Worm (Caenorhabditis elegans) whole organism, L1 larva: ENCODE measurements around the gene tac-1.

Experiments used
- C16A3.4 ChIP-seq: fragments of 150-350 bp; optimal IDR thresholded peaks from 2 replicates; lab custom pipeline; 2014; ENCODE audit warnings: missing biosample characterization, missing genetic modification characterization
- C34B4.2 ChIP-seq: sonication (generic microtip); optimal IDR thresholded peaks from 2 replicates; lab custom pipeline; 2017; ENCODE audit warnings: mild to moderate bottlenecking, missing genetic modification characterization, missing compliant biosample characterization
- F16B12.6 ChIP-seq: fragments of 150-350 bp; optimal IDR thresholded peaks from 2 replicates; lab custom pipeline; 2014; ENCODE audit warnings: missing biosample characterization, missing genetic modification characterization
- aha-1 ChIP-seq: fragments of 150-350 bp; optimal IDR thresholded peaks from 2 replicates; lab custom pipeline; 2014; ENCODE audit warnings: missing biosample characterization, missing genetic modification characterization
- alr-1 ChIP-seq: fragments of 200-800 bp; sonication (Bioruptor generic); optimal IDR thresholded peaks from 2 replicates; lab custom pipeline; 2018; ENCODE audit warnings: borderline replicate concordance, mild to moderate bottlenecking, missing genetic modification characterization, missing compliant biosample characterization
- ama-1 ChIP-seq: fragments of 150-350 bp; optimal IDR thresholded peaks from 2 replicates; lab custom pipeline; 2014
- blmp-1 ChIP-seq: fragments of 150-350 bp; optimal IDR thresholded peaks from 2 replicates; lab custom pipeline; 2014; ENCODE audit warnings: missing biosample characterization, missing genetic modification characterization
- ceh-63 ChIP-seq: fragments of 200-800 bp; sonication (Bioruptor generic); optimal IDR thresholded peaks from 2 replicates; lab custom pipeline; 2018; ENCODE audit warnings: mild to moderate bottlenecking, missing genetic modification characterization, missing compliant biosample characterization
- ceh-82 ChIP-seq, 3 experiments: fragments of 150-350 bp in 1 of 3; sonication (generic microtip) in 2 of 3; optimal IDR thresholded peaks; 2 replicates each; lab custom pipeline; 2014 to 2017; ENCODE audit warnings: missing biosample characterization in 3 of 3, missing genetic modification characterization in 3 of 3
- ceh-88 ChIP-seq: fragments of 200-800 bp; sonication (Bioruptor generic); IDR thresholded peaks from 2 replicates; pipeline ENCODE4 v1.3.6; 2022; ENCODE audit warnings: missing genetic modification characterization, missing compliant biosample characterization
- dpl-1 ChIP-seq, 3 experiments: fragments of 150-350 bp in 2 of 3; sonication (generic microtip) in 1 of 3; optimal IDR thresholded peaks; 2 replicates each; lab custom pipeline; 2014 to 2017; ENCODE audit warnings: missing biosample characterization in 3 of 3, missing genetic modification characterization in 3 of 3, missing genetic modification reagents in 3 of 3
- dsc-1 ChIP-seq: sonication (generic microtip); optimal IDR thresholded peaks from 2 replicates; lab custom pipeline; 2016; ENCODE audit warnings: mild to moderate bottlenecking, missing genetic modification characterization, missing compliant biosample characterization
- efl-1 ChIP-seq, 4 experiments: fragments of 150-350 bp; optimal IDR thresholded peaks in 3 of 4; peaks in 1 of 4; 1 replicate in 1 of 4; 2 replicates in 3 of 4; lab custom pipeline; 2014; ENCODE audit warnings: missing biosample characterization in 2 of 4, missing genetic modification characterization in 2 of 4, missing genetic modification reagents in 2 of 4
- egl-13 ChIP-seq: sonication (generic microtip); optimal IDR thresholded peaks from 2 replicates; lab custom pipeline; 2016; ENCODE audit warnings: missing genotype, missing genetic modification reagents, missing genetic modification characterization, missing compliant biosample characterization
- egl-27 ChIP-seq, 2 experiments: fragments of 150-350 bp in 1 of 2; sonication (generic microtip); optimal IDR thresholded peaks; 3 replicates each; lab custom pipeline; 2017 to 2018; ENCODE audit warnings: missing biosample characterization in 2 of 2, missing genetic modification characterization in 2 of 2, missing genetic modification reagents in 2 of 2
- fkh-4 ChIP-seq: sonication (generic microtip); optimal IDR thresholded peaks from 2 replicates; lab custom pipeline; 2016; ENCODE audit warnings: missing compliant biosample characterization, missing genetic modification characterization, borderline replicate concordance
- grh-1 ChIP-seq: fragments of 200-800 bp; sonication (Bioruptor generic); IDR thresholded peaks from 2 replicates; pipeline ENCODE4 v1.3.6; 2022; ENCODE audit warnings: missing genetic modification reagents, missing genetic modification characterization, missing compliant biosample characterization
- hlh-17 ChIP-seq: fragments of 200-800 bp; sonication (Bioruptor generic); optimal IDR thresholded peaks from 2 replicates; lab custom pipeline; 2018; ENCODE audit warnings: missing genetic modification characterization, mild to moderate bottlenecking, missing compliant biosample characterization, moderate library complexity, borderline replicate concordance
- isw-1 ChIP-seq: fragments of 200-800 bp; sonication (Bioruptor generic); IDR thresholded peaks from 2 replicates; pipeline ENCODE4 v1.3.6; 2022; ENCODE audit warnings: missing genetic modification characterization, missing compliant biosample characterization
- lin-35 ChIP-seq, 2 experiments: fragments of 150-350 bp; optimal IDR thresholded peaks; 2 replicates each; lab custom pipeline; 2014; ENCODE audit warnings: missing biosample characterization in 2 of 2, missing genetic modification characterization in 2 of 2, missing genetic modification reagents in 2 of 2
- lir-3 ChIP-seq: sonication (generic microtip); optimal IDR thresholded peaks from 2 replicates; lab custom pipeline; 2016; ENCODE audit warnings: mild to moderate bottlenecking, missing genetic modification characterization, moderate library complexity, missing compliant biosample characterization; ENCODE audit not compliant: poor library complexity
- mdl-1 ChIP-seq, 2 experiments: fragments of 150-350 bp; optimal IDR thresholded peaks; 2 replicates each; lab custom pipeline; 2014 to 2017; ENCODE audit warnings: missing biosample characterization in 2 of 2, missing genetic modification characterization in 2 of 2, inconsistent platforms in 1 of 2
- mep-1 ChIP-seq: fragments of 150-350 bp; optimal IDR thresholded peaks from 2 replicates; lab custom pipeline; 2014; ENCODE audit warnings: missing biosample characterization, missing genetic modification characterization
- nhr-11 ChIP-seq: fragments of 150-350 bp; optimal IDR thresholded peaks from 2 replicates; lab custom pipeline; 2014; ENCODE audit warnings: missing biosample characterization, missing genetic modification characterization
- nhr-19 ChIP-seq: fragments of 200-800 bp; sonication (Bioruptor generic); conservative IDR thresholded peaks from 2 replicates; pipeline ENCODE4 v1.3.6; 2022; ENCODE audit warnings: missing genetic modification characterization, missing compliant biosample characterization
- nhr-20 ChIP-seq: sonication (generic microtip); optimal IDR thresholded peaks from 2 replicates; lab custom pipeline; 2016; ENCODE audit warnings: mild to moderate bottlenecking, missing genetic modification characterization, missing compliant biosample characterization
- nhr-237 ChIP-seq: fragments of 150-350 bp; optimal IDR thresholded peaks from 2 replicates; lab custom pipeline; 2014; ENCODE audit warnings: missing biosample characterization, missing genetic modification characterization
- nhr-47 ChIP-seq: sonication (generic microtip); optimal IDR thresholded peaks from 2 replicates; lab custom pipeline; 2016; ENCODE audit warnings: mild to moderate bottlenecking, missing genetic modification characterization, moderate library complexity, missing compliant biosample characterization
- nhr-71 ChIP-seq: sonication (generic microtip); optimal IDR thresholded peaks from 2 replicates; lab custom pipeline; 2016; ENCODE audit warnings: mild to moderate bottlenecking, missing genetic modification characterization, moderate library complexity, missing compliant biosample characterization
- nhr-76 ChIP-seq: sonication (generic microtip); optimal IDR thresholded peaks from 2 replicates; lab custom pipeline; 2017; ENCODE audit warnings: missing biosample characterization, missing genetic modification characterization
- nhr-77 ChIP-seq: fragments of 150-350 bp; optimal IDR thresholded peaks from 2 replicates; lab custom pipeline; 2014; ENCODE audit warnings: missing biosample characterization, missing genetic modification characterization
- nhr-84 ChIP-seq: sonication (generic microtip); optimal IDR thresholded peaks from 2 replicates; lab custom pipeline; 2017; ENCODE audit warnings: missing biosample characterization, missing genetic modification characterization
- nhr-90 ChIP-seq: sonication (generic microtip); optimal IDR thresholded peaks from 2 replicates; lab custom pipeline; 2016; ENCODE audit warnings: mild to moderate bottlenecking, missing genetic modification characterization, missing compliant biosample characterization; ENCODE audit not compliant: poor library complexity
- pax-3 ChIP-seq: fragments of 200-800 bp; sonication (Bioruptor generic); optimal IDR thresholded peaks from 2 replicates; lab custom pipeline; 2018; ENCODE audit warnings: mild to moderate bottlenecking, missing genetic modification characterization, moderate library complexity, missing compliant biosample characterization
- pqm-1 ChIP-seq: sonication (generic microtip); optimal IDR thresholded peaks from 3 replicates; lab custom pipeline; 2017; ENCODE audit warnings: missing biosample characterization, missing genetic modification characterization
- skn-1 ChIP-seq: fragments of 150-350 bp; optimal IDR thresholded peaks from 2 replicates; lab custom pipeline; 2014; ENCODE audit warnings: missing biosample characterization, missing genetic modification characterization
- snpc-4 ChIP-seq: fragments of 150-350 bp; optimal IDR thresholded peaks from 2 replicates; lab custom pipeline; 2014; ENCODE audit warnings: missing biosample characterization, missing genetic modification characterization
- snu-23 ChIP-seq: sonication (generic microtip); optimal IDR thresholded peaks from 2 replicates; lab custom pipeline; 2016; ENCODE audit warnings: missing genetic modification characterization, missing compliant biosample characterization
- sup-37 ChIP-seq: fragments of 200-800 bp; sonication (Bioruptor generic); optimal IDR thresholded peaks from 2 replicates; lab custom pipeline; 2018; ENCODE audit warnings: mild to moderate bottlenecking, missing genetic modification characterization, missing compliant biosample characterization
- swsn-7 ChIP-seq: sonication (generic microtip); optimal IDR thresholded peaks from 2 replicates; lab custom pipeline; 2016; ENCODE audit warnings: missing genetic modification characterization, missing compliant biosample characterization
- tbx-2 ChIP-seq: sonication (generic microtip); optimal IDR thresholded peaks from 2 replicates; lab custom pipeline; 2016; ENCODE audit warnings: missing genetic modification characterization, missing compliant biosample characterization
- tlp-1 ChIP-seq: fragments of 150-350 bp; optimal IDR thresholded peaks from 2 replicates; lab custom pipeline; 2014; ENCODE audit warnings: missing biosample characterization, missing genetic modification characterization
- unc-130 ChIP-seq: fragments of 150-350 bp; optimal IDR thresholded peaks from 2 replicates; lab custom pipeline; 2017; ENCODE audit warnings: missing biosample characterization, missing genetic modification characterization, inconsistent platforms
- unc-30 ChIP-seq: sonication (generic microtip); optimal IDR thresholded peaks from 2 replicates; lab custom pipeline; 2017; ENCODE audit warnings: missing biosample characterization, missing genetic modification characterization
- unc-62 ChIP-seq: fragments of 150-350 bp; optimal IDR thresholded peaks from 2 replicates; lab custom pipeline; 2014; ENCODE audit warnings: missing biosample characterization, missing genetic modification reagents, missing genetic modification characterization
- unc-86 ChIP-seq: sonication (generic microtip); optimal IDR thresholded peaks from 2 replicates; lab custom pipeline; 2016; ENCODE audit warnings: missing genetic modification characterization, missing compliant biosample characterization
- vab-15 ChIP-seq: sonication (generic microtip); optimal IDR thresholded peaks from 2 replicates; lab custom pipeline; 2017; ENCODE audit warnings: missing genotype, mild to moderate bottlenecking, missing genetic modification characterization, missing compliant biosample characterization
- ztf-11 ChIP-seq, 2 experiments: sonication (generic microtip); optimal IDR thresholded peaks; 2 replicates each; lab custom pipeline; 2016 to 2017; ENCODE audit warnings: missing genetic modification characterization in 2 of 2, missing biosample characterization in 1 of 2, missing compliant biosample characterization in 1 of 2

Gene tac-1

DNA sequence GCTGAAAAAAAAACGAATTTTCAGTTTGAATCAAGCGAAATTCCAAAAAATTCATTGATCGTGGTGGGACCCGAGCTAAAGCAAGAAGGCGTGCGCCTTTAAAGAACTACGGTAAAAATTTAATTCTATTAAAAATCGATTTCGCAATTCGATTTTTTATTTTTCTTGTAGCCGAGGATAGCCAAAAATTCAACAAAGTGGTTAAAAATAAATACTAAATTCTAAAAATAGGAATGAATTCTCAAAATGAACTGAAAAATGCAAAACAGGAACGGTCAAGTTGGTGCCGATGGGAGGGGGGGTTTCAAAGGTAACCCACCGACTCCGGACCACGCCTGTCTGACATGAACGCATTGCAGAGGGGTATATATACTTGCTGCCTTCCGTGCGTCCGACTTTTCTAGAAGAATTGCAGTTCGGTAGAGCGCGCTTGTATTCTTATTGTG lies 47.4 kb upstream of the tac-1 start (continued):
- peak; percentile 22 for TF ChIP-seq unc-86
- no peak for TF ChIP-seq mdl-1 (tag; optimal IDR thresholded peaks at IDR 0.05; lab: Kevin White, UChicago)
- no peak for TF ChIP-seq grh-1 (GFP tag; lab: Robert Waterston, UW)
- TF ChIP-seq nhr-47: peak; percentile 59

DNA sequence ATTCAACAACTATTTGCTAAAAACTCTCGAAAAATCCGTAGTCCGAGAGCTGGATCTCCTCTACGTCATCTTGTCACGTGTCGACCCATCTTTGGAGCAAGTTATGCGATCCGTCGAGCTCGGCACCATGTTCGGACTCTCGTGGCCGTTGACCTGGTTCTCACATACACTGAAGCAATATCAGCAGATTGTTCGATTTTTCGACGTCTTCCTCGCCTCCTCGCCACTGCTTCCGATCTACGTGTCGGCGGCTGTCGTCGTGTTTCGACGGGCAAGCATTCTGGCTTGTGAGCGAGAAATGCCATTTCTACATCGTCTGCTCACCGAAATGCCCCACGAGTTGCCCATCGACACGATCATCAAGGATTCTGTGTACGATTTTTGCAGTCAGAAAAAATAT lies 45.7 kb upstream of the tac-1 start:
- TF ChIP-seq tbx-2 (tag; lab: Kevin White, UChicago) (no peak), tlp-1 (no peak), alr-1 (tag; lab: Kevin White, UChicago) (no peak), efl-1 (optimal IDR thresholded peaks at IDR 0.05; lab: Kevin White, UChicago) (no peak), efl-1 (GFP tag; optimal IDR thresholded peaks at IDR 0.05 in 1 of 2; lab: Kevin White, UChicago) (no peak), nhr-11 (tag; lab: Kevin White, UChicago) (no peak), pqm-1 (tag; lab: Kevin White, UChicago) (no peak), pax-3 (no peak), nhr-84 (no peak), unc-62 (GFP tag; lab: Kevin White, UChicago) (no peak), dpl-1 (GFP tag; optimal IDR thresholded peaks at IDR 0.05; lab: Kevin White, UChicago) (no peak), egl-27 (tag; optimal IDR thresholded peaks at IDR 0.05; lab: Kevin White, UChicago) (no peak), C34B4.2 (tag; lab: Kevin White, UChicago) (no peak), fkh-4 (tag; lab: Kevin White, UChicago) (no peak), egl-13 (no peak), snpc-4 (tag; lab: Kevin White, UChicago) (no peak), unc-130 (tag; lab: Kevin White, UChicago) (no peak), nhr-19 (GFP tag; lab: Robert Waterston, UW) (no peak)

DNA sequence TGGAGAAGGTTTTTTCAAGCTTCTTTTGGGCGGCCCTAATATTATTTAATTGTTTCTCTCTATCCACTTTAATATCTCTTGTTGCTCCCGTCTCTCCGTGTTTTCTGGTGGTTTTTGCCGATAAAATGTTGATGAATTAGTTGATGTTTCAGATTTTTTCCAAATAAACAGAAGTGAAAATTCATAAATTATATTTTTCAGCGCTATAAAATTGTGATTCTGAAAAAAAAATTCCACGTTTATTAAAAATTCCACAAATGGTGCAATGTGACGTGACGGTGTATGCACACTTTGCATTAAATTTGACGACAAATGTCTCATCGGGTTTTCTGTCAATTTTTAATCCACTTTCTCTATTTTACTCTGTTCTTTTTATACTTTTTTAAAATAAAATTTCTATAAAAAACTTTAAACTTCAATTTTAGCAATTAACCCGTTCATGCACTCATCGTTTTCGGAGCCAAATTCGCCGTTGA lies 44.4 kb upstream of the tac-1 start, which contains the start of gene tbc-20:
tbc-20 (plus strand) TSS at position 426 of the 476 bp plus-strand sequence.
- peak; percentile 44 for TF ChIP-seq nhr-71 (tag; lab: Kevin White, UChicago)
- TF ChIP-seq skn-1 (tag; lab: Kevin White, UChicago): no peak
- no peak for TF ChIP-seq aha-1 (tag; lab: Kevin White, UChicago)
- no peak for TF ChIP-seq nhr-90 (tag; lab: Kevin White, UChicago)
- peak; percentile 22 for TF ChIP-seq lir-3
- TF ChIP-seq nhr-20 (tag; lab: Kevin White, UChicago): peak; percentile 10
- TF ChIP-seq ceh-63: no peak
- TF ChIP-seq nhr-237 (tag; lab: Kevin White, UChicago): no peak
- TF ChIP-seq ama-1 (lab: Kevin White, UChicago): peak; percentile 8
- no peak for TF ChIP-seq pqm-1 (tag; lab: Kevin White, UChicago)
- TF ChIP-seq egl-13: no peak
- TF ChIP-seq mep-1 (tag; lab: Kevin White, UChicago): peak; percentile 56
- peak; percentile 41 to 58 (median 46) for TF ChIP-seq dpl-1 (GFP tag; optimal IDR thresholded peaks at IDR 0.05; lab: Kevin White, UChicago)
- no peak for TF ChIP-seq swsn-7 (tag; lab: Kevin White, UChicago)
- no peak for TF ChIP-seq fkh-4 (tag; lab: Kevin White, UChicago)
- TF ChIP-seq lin-35 (GFP tag; optimal IDR thresholded peaks at IDR 0.05; lab: Kevin White, UChicago): peak; percentile 11 to 53
- TF ChIP-seq nhr-76 (tag; lab: Kevin White, UChicago): no peak
- TF ChIP-seq tlp-1: no peak
- TF ChIP-seq isw-1 (GFP tag; lab: Robert Waterston, UW): no peak
- no peak for TF ChIP-seq hlh-17
- TF ChIP-seq ceh-88 (GFP tag; lab: Robert Waterston, UW): no peak
- TF ChIP-seq unc-30 (tag; lab: Kevin White, UChicago): no peak
- TF ChIP-seq snu-23 (GFP tag; lab: Kevin White, UChicago): peak; percentile 42
- peak; percentile 86 for TF ChIP-seq F16B12.6 (tag; lab: Kevin White, UChicago)
- TF ChIP-seq sup-37 (GFP tag; lab: Kevin White, UChicago): no peak
- TF ChIP-seq ceh-82 (tag; optimal IDR thresholded peaks at IDR 0.05; lab: Kevin White, UChicago): peak in 1 of 3 experiments; percentile 5
- TF ChIP-seq dsc-1 (tag; lab: Kevin White, UChicago): peak; percentile 4
- peak; percentile 14 for TF ChIP-seq nhr-77
- TF ChIP-seq C16A3.4 (tag; lab: Kevin White, UChicago): peak; percentile 19
- peak; percentile 18 for TF ChIP-seq nhr-47
- no peak for TF ChIP-seq vab-15 (tag; lab: Kevin White, UChicago)
- no peak for TF ChIP-seq ztf-11 (tag; optimal IDR thresholded peaks at IDR 0.05; lab: Kevin White, UChicago)
- peak; percentile 48 for TF ChIP-seq snpc-4 (tag; lab: Kevin White, UChicago)
- TF ChIP-seq blmp-1: peak; percentile 14
- no peak for TF ChIP-seq C34B4.2 (tag; lab: Kevin White, UChicago)
